Worm (Caenorhabditis elegans) whole organism, late embryonic: Measurements from ENCODE around the gene unc-41.

Experiments
- ceh-22 ChIP-seq: sonication (generic microtip); optimal IDR thresholded peaks from 2 replicates; lab custom pipeline; 2017; ENCODE audit warnings: missing biosample characterization, missing genetic modification characterization
- che-1 ChIP-seq: sonication (generic microtip); optimal IDR thresholded peaks from 2 replicates; lab custom pipeline; 2016; ENCODE audit warnings: mild to moderate bottlenecking, missing genetic modification characterization, missing compliant biosample characterization
- elt-2 ChIP-seq: sonication (generic microtip); optimal IDR thresholded peaks from 2 replicates; lab custom pipeline; 2016; ENCODE audit warnings: missing genetic modification reagents, missing genetic modification characterization, missing compliant biosample characterization
- odd-2 ChIP-seq: sonication (generic microtip); optimal IDR thresholded peaks from 2 replicates; lab custom pipeline; 2017; ENCODE audit warnings: antibody characterized with exemption, mild to moderate bottlenecking, missing genetic modification characterization, missing compliant biosample characterization
- pros-1 ChIP-seq: fragments of 150-350 bp; optimal IDR thresholded peaks from 2 replicates; lab custom pipeline; 2014; ENCODE audit warnings: missing biosample characterization, missing genetic modification reagents, missing genetic modification characterization
- ttx-3 ChIP-seq: sonication (generic microtip); optimal IDR thresholded peaks from 2 replicates; lab custom pipeline; 2016; ENCODE audit warnings: missing genetic modification reagents, missing genetic modification characterization, missing compliant biosample characterization

ce11 chrV:9984821-9985220 is 8.8 kb upstream of the unc-41 start:
- TF ChIP-seq che-1 = no peak
- TF ChIP-seq odd-2 (tag; lab: Kevin White, UChicago) = no peak
- no peak for TF ChIP-seq pros-1 (tag; lab: Kevin White, UChicago)
- TF ChIP-seq ceh-22 (tag; lab: Kevin White, UChicago) = no peak
- no peak for TF ChIP-seq elt-2 (tag; lab: Kevin White, UChicago)
- no peak for TF ChIP-seq ttx-3 (tag; lab: Kevin White, UChicago)
